Worm (Caenorhabditis elegans) whole organism, L1 larva: ENCODE data around the gene C17C3.1.
A peak's percentile ranks its signal among the peaks of the same experiment; 100 is the strongest.

Experiments
- C04F5.9 ChIP-seq: sonication (generic microtip); optimal IDR thresholded peaks from 2 replicates; lab custom pipeline; 2016; ENCODE audit warnings: missing genetic modification characterization, missing compliant biosample characterization
- C16A3.4 ChIP-seq: fragments of 150-350 bp; optimal IDR thresholded peaks from 2 replicates; lab custom pipeline; 2014; ENCODE audit warnings: missing biosample characterization, missing genetic modification characterization
- aha-1 ChIP-seq: fragments of 150-350 bp; optimal IDR thresholded peaks from 2 replicates; lab custom pipeline; 2014; ENCODE audit warnings: missing biosample characterization, missing genetic modification characterization
- alr-1 ChIP-seq: fragments of 200-800 bp; sonication (Bioruptor generic); optimal IDR thresholded peaks from 2 replicates; lab custom pipeline; 2018; ENCODE audit warnings: borderline replicate concordance, mild to moderate bottlenecking, missing genetic modification characterization, missing compliant biosample characterization
- aly-2 ChIP-seq: fragments of 150-350 bp; optimal IDR thresholded peaks from 2 replicates; lab custom pipeline; 2014; ENCODE audit warnings: missing biosample characterization, missing genetic modification characterization
- ama-1 ChIP-seq: fragments of 150-350 bp; optimal IDR thresholded peaks from 2 replicates; lab custom pipeline; 2014
- blmp-1 ChIP-seq: fragments of 150-350 bp; optimal IDR thresholded peaks from 2 replicates; lab custom pipeline; 2014; ENCODE audit warnings: missing biosample characterization, missing genetic modification characterization
- ceh-63 ChIP-seq: fragments of 200-800 bp; sonication (Bioruptor generic); optimal IDR thresholded peaks from 2 replicates; lab custom pipeline; 2018; ENCODE audit warnings: mild to moderate bottlenecking, missing genetic modification characterization, missing compliant biosample characterization
- ceh-8 ChIP-seq: fragments of 200-800 bp; sonication (Bioruptor generic); optimal IDR thresholded peaks from 2 replicates; lab custom pipeline; 2018; ENCODE audit warnings: mild to moderate bottlenecking, missing genetic modification characterization, moderate library complexity, missing compliant biosample characterization
- ceh-82 ChIP-seq, 3 experiments: fragments of 150-350 bp in 1 of 3; sonication (generic microtip) in 2 of 3; optimal IDR thresholded peaks; 2 replicates each; lab custom pipeline; 2014 to 2017; ENCODE audit warnings: missing biosample characterization in 3 of 3, missing genetic modification characterization in 3 of 3
- ceh-88 ChIP-seq: fragments of 200-800 bp; sonication (Bioruptor generic); IDR thresholded peaks from 2 replicates; pipeline ENCODE4 v1.3.6; 2022; ENCODE audit warnings: missing genetic modification characterization, missing compliant biosample characterization
- dpl-1 ChIP-seq, 3 experiments: fragments of 150-350 bp in 2 of 3; sonication (generic microtip) in 1 of 3; optimal IDR thresholded peaks; 2 replicates each; lab custom pipeline; 2014 to 2017; ENCODE audit warnings: missing biosample characterization in 3 of 3, missing genetic modification characterization in 3 of 3, missing genetic modification reagents in 3 of 3
- dsc-1 ChIP-seq: sonication (generic microtip); optimal IDR thresholded peaks from 2 replicates; lab custom pipeline; 2016; ENCODE audit warnings: mild to moderate bottlenecking, missing genetic modification characterization, missing compliant biosample characterization
- elt-2 ChIP-seq: sonication (generic microtip); optimal IDR thresholded peaks from 2 replicates; lab custom pipeline; 2016; ENCODE audit warnings: missing genetic modification characterization, mild to moderate bottlenecking, inconsistent platforms, missing compliant biosample characterization, missing genetic modification reagents
- elt-3 ChIP-seq, 6 experiments: fragments of 150-350 bp in 1 of 6; sonication (generic microtip); optimal IDR thresholded peaks; 2 replicates each; lab custom pipeline; 2017 to 2018; ENCODE audit warnings: missing biosample characterization in 6 of 6, missing genetic modification characterization in 6 of 6, inconsistent platforms in 1 of 6
- fkh-10 ChIP-seq: sonication (generic microtip); optimal IDR thresholded peaks from 2 replicates; lab custom pipeline; 2017; ENCODE audit warnings: missing biosample characterization, missing genetic modification reagents, missing genetic modification characterization
- fkh-4 ChIP-seq: sonication (generic microtip); optimal IDR thresholded peaks from 2 replicates; lab custom pipeline; 2016; ENCODE audit warnings: missing compliant biosample characterization, missing genetic modification characterization, borderline replicate concordance
- fkh-8 ChIP-seq: sonication (generic microtip); optimal IDR thresholded peaks from 2 replicates; lab custom pipeline; 2016; ENCODE audit warnings: mild to moderate bottlenecking, missing genetic modification characterization, missing compliant biosample characterization
- hlh-17 ChIP-seq: fragments of 200-800 bp; sonication (Bioruptor generic); optimal IDR thresholded peaks from 2 replicates; lab custom pipeline; 2018; ENCODE audit warnings: missing genetic modification characterization, mild to moderate bottlenecking, missing compliant biosample characterization, moderate library complexity, borderline replicate concordance
- hlh-4 ChIP-seq: sonication (generic microtip); optimal IDR thresholded peaks from 2 replicates; lab custom pipeline; 2016; ENCODE audit warnings: mild to moderate bottlenecking, missing genetic modification characterization, missing compliant biosample characterization
- hpl-2 ChIP-seq: fragments of 150-350 bp; optimal IDR thresholded peaks from 2 replicates; lab custom pipeline; 2014; ENCODE audit warnings: missing biosample characterization, missing genetic modification reagents, missing genetic modification characterization
- irx-1 ChIP-seq: sonication (generic microtip); optimal IDR thresholded peaks from 2 replicates; lab custom pipeline; 2016; ENCODE audit warnings: missing genetic modification characterization, missing compliant biosample characterization
- jun-1 ChIP-seq: fragments of 150-350 bp; optimal IDR thresholded peaks from 2 replicates; lab custom pipeline; 2014; ENCODE audit warnings: missing biosample characterization, missing genetic modification reagents, missing genetic modification characterization
- lin-15B ChIP-seq: fragments of 150-350 bp; sonication (generic microtip); optimal IDR thresholded peaks from 3 replicates; lab custom pipeline; 2014; ENCODE audit warnings: missing biosample characterization, missing genetic modification characterization
- lin-35 ChIP-seq, 2 experiments: fragments of 150-350 bp; optimal IDR thresholded peaks; 2 replicates each; lab custom pipeline; 2014; ENCODE audit warnings: missing biosample characterization in 2 of 2, missing genetic modification characterization in 2 of 2, missing genetic modification reagents in 2 of 2
- lin-39 ChIP-seq: fragments of 150-350 bp; optimal IDR thresholded peaks from 2 replicates; lab custom pipeline; 2014; ENCODE audit warnings: missing biosample characterization, missing genetic modification reagents, missing genetic modification characterization
- lsy-2 ChIP-seq, 2 experiments: fragments of 150-350 bp; optimal IDR thresholded peaks; 2 replicates each; lab custom pipeline; 2014; ENCODE audit warnings: missing biosample characterization in 2 of 2, missing genetic modification characterization in 2 of 2
- mab-9 ChIP-seq: fragments of 200-800 bp; sonication (Bioruptor generic); IDR thresholded peaks from 2 replicates; pipeline ENCODE4 v1.3.6; 2022; ENCODE audit warnings: missing genetic modification reagents, missing genetic modification characterization, missing compliant biosample characterization
- mdl-1 ChIP-seq, 2 experiments: fragments of 150-350 bp; optimal IDR thresholded peaks; 2 replicates each; lab custom pipeline; 2014 to 2017; ENCODE audit warnings: missing biosample characterization in 2 of 2, missing genetic modification characterization in 2 of 2, inconsistent platforms in 1 of 2
- mep-1 ChIP-seq: fragments of 150-350 bp; optimal IDR thresholded peaks from 2 replicates; lab custom pipeline; 2014; ENCODE audit warnings: missing biosample characterization, missing genetic modification characterization
- nhr-11 ChIP-seq: fragments of 150-350 bp; optimal IDR thresholded peaks from 2 replicates; lab custom pipeline; 2014; ENCODE audit warnings: missing biosample characterization, missing genetic modification characterization
- nhr-19 ChIP-seq: fragments of 200-800 bp; sonication (Bioruptor generic); conservative IDR thresholded peaks from 2 replicates; pipeline ENCODE4 v1.3.6; 2022; ENCODE audit warnings: missing genetic modification characterization, missing compliant biosample characterization
- nhr-20 ChIP-seq: sonication (generic microtip); optimal IDR thresholded peaks from 2 replicates; lab custom pipeline; 2016; ENCODE audit warnings: mild to moderate bottlenecking, missing genetic modification characterization, missing compliant biosample characterization
- nhr-28 ChIP-seq: fragments of 150-350 bp; optimal IDR thresholded peaks from 2 replicates; lab custom pipeline; 2014; ENCODE audit warnings: missing biosample characterization, missing genetic modification characterization
- nhr-71 ChIP-seq: sonication (generic microtip); optimal IDR thresholded peaks from 2 replicates; lab custom pipeline; 2016; ENCODE audit warnings: mild to moderate bottlenecking, missing genetic modification characterization, moderate library complexity, missing compliant biosample characterization
- nhr-76 ChIP-seq: sonication (generic microtip); optimal IDR thresholded peaks from 2 replicates; lab custom pipeline; 2017; ENCODE audit warnings: missing biosample characterization, missing genetic modification characterization
- nhr-85 ChIP-seq: sonication (generic microtip); peaks from one replicate; lab custom pipeline; 2016; ENCODE audit warnings: missing genetic modification characterization, inconsistent platforms, missing compliant biosample characterization
- nhr-90 ChIP-seq: sonication (generic microtip); optimal IDR thresholded peaks from 2 replicates; lab custom pipeline; 2016; ENCODE audit warnings: mild to moderate bottlenecking, missing genetic modification characterization, missing compliant biosample characterization; ENCODE audit not compliant: poor library complexity
- pax-3 ChIP-seq: fragments of 200-800 bp; sonication (Bioruptor generic); optimal IDR thresholded peaks from 2 replicates; lab custom pipeline; 2018; ENCODE audit warnings: mild to moderate bottlenecking, missing genetic modification characterization, moderate library complexity, missing compliant biosample characterization
- pqm-1 ChIP-seq: sonication (generic microtip); optimal IDR thresholded peaks from 3 replicates; lab custom pipeline; 2017; ENCODE audit warnings: missing biosample characterization, missing genetic modification characterization
- skn-1 ChIP-seq: fragments of 150-350 bp; optimal IDR thresholded peaks from 2 replicates; lab custom pipeline; 2014; ENCODE audit warnings: missing biosample characterization, missing genetic modification characterization
- snu-23 ChIP-seq: sonication (generic microtip); optimal IDR thresholded peaks from 2 replicates; lab custom pipeline; 2016; ENCODE audit warnings: missing genetic modification characterization, missing compliant biosample characterization
- swsn-7 ChIP-seq: sonication (generic microtip); optimal IDR thresholded peaks from 2 replicates; lab custom pipeline; 2016; ENCODE audit warnings: missing genetic modification characterization, missing compliant biosample characterization
- tbx-2 ChIP-seq: sonication (generic microtip); optimal IDR thresholded peaks from 2 replicates; lab custom pipeline; 2016; ENCODE audit warnings: missing genetic modification characterization, missing compliant biosample characterization
- unc-130 ChIP-seq: fragments of 150-350 bp; optimal IDR thresholded peaks from 2 replicates; lab custom pipeline; 2017; ENCODE audit warnings: missing biosample characterization, missing genetic modification characterization, inconsistent platforms
- unc-30 ChIP-seq: sonication (generic microtip); optimal IDR thresholded peaks from 2 replicates; lab custom pipeline; 2017; ENCODE audit warnings: missing biosample characterization, missing genetic modification characterization
- unc-98 ChIP-seq: fragments of 200-800 bp; sonication (Bioruptor generic); IDR thresholded peaks from 2 replicates; pipeline ENCODE4 v1.3.6; 2022; ENCODE audit warnings: missing genetic modification characterization, missing compliant biosample characterization
- vab-15 ChIP-seq: sonication (generic microtip); optimal IDR thresholded peaks from 2 replicates; lab custom pipeline; 2017; ENCODE audit warnings: missing genotype, mild to moderate bottlenecking, missing genetic modification characterization, missing compliant biosample characterization
- xbp-1 ChIP-seq: sonication (generic microtip); optimal IDR thresholded peaks from 2 replicates; lab custom pipeline; 2016; ENCODE audit warnings: missing genetic modification characterization, missing compliant biosample characterization
- ztf-11 ChIP-seq, 2 experiments: sonication (generic microtip); optimal IDR thresholded peaks; 2 replicates each; lab custom pipeline; 2016 to 2017; ENCODE audit warnings: missing genetic modification characterization in 2 of 2, missing biosample characterization in 1 of 2, missing compliant biosample characterization in 1 of 2
- ztf-4 ChIP-seq: fragments of 150-350 bp; optimal IDR thresholded peaks from 2 replicates; lab custom pipeline; 2014; ENCODE audit warnings: missing biosample characterization, missing genetic modification characterization

Gene C17C3.1

DNA sequence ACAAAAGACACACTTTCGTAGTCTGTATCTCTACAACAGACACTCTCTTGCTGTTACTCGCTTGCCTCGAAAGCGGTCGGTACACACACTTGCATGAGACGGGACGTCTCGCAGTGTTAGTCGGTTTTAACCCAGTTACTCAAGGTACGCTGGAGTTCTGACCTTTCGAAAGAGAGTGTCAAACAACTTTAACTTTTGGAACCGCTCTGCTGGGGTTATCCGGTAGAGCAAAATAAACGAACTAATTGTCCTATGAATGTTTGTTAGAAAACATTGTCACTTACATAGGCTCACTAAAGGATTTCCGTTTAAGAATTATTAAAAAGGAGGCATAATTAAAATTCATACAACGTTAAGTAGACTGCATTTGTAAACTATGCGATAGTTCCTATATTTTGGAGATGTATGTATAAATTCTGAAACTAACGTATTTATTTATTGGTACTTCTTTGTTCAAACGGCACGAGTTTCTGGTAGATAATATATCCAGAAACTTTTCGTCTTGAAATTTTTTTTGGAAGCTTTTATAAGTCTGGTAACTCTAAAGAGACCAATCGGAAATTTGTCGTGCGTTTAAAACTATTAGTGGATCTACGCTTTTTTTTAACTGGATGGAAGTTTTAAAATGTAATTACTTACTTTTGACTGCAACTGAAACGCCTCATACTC is 26.8 kb upstream of the C17C3.1 start (continued):
- TF ChIP-seq hlh-4 (peak; percentile 49), unc-30 (tag; lab: Kevin White, UChicago) (peak; percentile 68), pqm-1 (peak; percentile 91), lin-15B (tag; lab: Kevin White, UChicago) (peak; percentile 60), vab-15 (tag; lab: Kevin White, UChicago) (peak; percentile 87), nhr-28 (tag; lab: Kevin White, UChicago) (peak; percentile 69), unc-130 (tag; lab: Kevin White, UChicago) (peak; percentile 98), fkh-10 (GFP tag; lab: Kevin White, UChicago) (peak; percentile 99), jun-1 (tag; lab: Kevin White, UChicago) (peak; percentile 99), nhr-76 (peak; percentile 98), ceh-88 (GFP tag; lab: Robert Waterston, UW) (peak; percentile 98), ceh-63 (peak; percentile 95), lin-35 (GFP tag; optimal IDR thresholded peaks at IDR 0.05; lab: Kevin White, UChicago) (peak; percentile 86 to 94), mdl-1 (tag; optimal IDR thresholded peaks at IDR 0.05; lab: Kevin White, UChicago) (peak; percentile 38 to 93), lin-39 (tag; lab: Kevin White, UChicago) (peak; percentile 96), skn-1 (tag; lab: Kevin White, UChicago) (peak; percentile 90), mep-1 (peak; percentile 97), elt-2 (tag; lab: Kevin White, UChicago) (peak; percentile 100), nhr-71 (tag; lab: Kevin White, UChicago) (peak; percentile 100), ama-1 (lab: Kevin White, UChicago) (peak; percentile 100), ceh-8 (GFP tag; lab: Kevin White, UChicago) (peak; percentile 98), mab-9 (GFP tag; lab: Robert Waterston, UW) (peak; percentile 98), dsc-1 (tag; lab: Kevin White, UChicago) (peak; percentile 99), ztf-11 (tag; optimal IDR thresholded peaks at IDR 0.05; lab: Kevin White, UChicago) (peak in 1 of 2 experiments; percentile 93), fkh-4 (peak; percentile 86), hlh-17 (GFP tag; lab: Kevin White, UChicago) (peak; percentile 92), blmp-1 (tag; lab: Kevin White, UChicago) (peak; percentile 81), tbx-2 (peak; percentile 100), unc-98 (GFP tag; lab: Robert Waterston, UW) (peak; percentile 79), nhr-19 (GFP tag; lab: Robert Waterston, UW) (peak; percentile 99), snu-23 (peak; percentile 100), ztf-4 (tag; lab: Kevin White, UChicago) (peak; percentile 99), C04F5.9 (peak; percentile 95), ceh-82 (tag; optimal IDR thresholded peaks at IDR 0.05; lab: Kevin White, UChicago) (peak; percentile 96 to 97 (median 97)), C16A3.4 (tag; lab: Kevin White, UChicago) (peak; percentile 99), nhr-85 (tag; lab: Kevin White, UChicago) (peak; percentile 99), irx-1 (tag; lab: Kevin White, UChicago) (peak; percentile 99), fkh-8 (tag; lab: Kevin White, UChicago) (peak; percentile 98), pax-3 (tag; lab: Kevin White, UChicago) (peak; percentile 98), aly-2 (peak; percentile 99), alr-1 (no peak), xbp-1 (tag; lab: Kevin White, UChicago) (peak; percentile 98), nhr-20 (tag; lab: Kevin White, UChicago) (peak; percentile 100), swsn-7 (tag; lab: Kevin White, UChicago) (peak; percentile 100), elt-3 (tag; optimal IDR thresholded peaks at IDR 0.05; lab: Kevin White, UChicago) (peak; percentile 47 to 98 (median 80)), hpl-2 (GFP tag; lab: Kevin White, UChicago) (peak; percentile 98), dpl-1 (GFP tag; optimal IDR thresholded peaks at IDR 0.05; lab: Kevin White, UChicago) (peak; percentile 80 to 85 (median 83)), lsy-2 (tag; optimal IDR thresholded peaks at IDR 0.05; lab: Kevin White, UChicago) (peak; percentile 96), aha-1 (peak; percentile 62), nhr-11 (tag; lab: Kevin White, UChicago) (peak; percentile 96), nhr-90 (peak; percentile 100)
